Worm (Caenorhabditis elegans) whole organism, L2 larva: ENCODE data around the gene srb-6.

Experiments
- C34F6.9 ChIP-seq: fragments of 150-350 bp; optimal IDR thresholded peaks from 2 replicates; lab custom pipeline; 2014; ENCODE audit warnings: missing biosample characterization, missing genetic modification characterization
- F13H6.1 ChIP-seq: sonication (generic microtip); optimal IDR thresholded peaks from 2 replicates; lab custom pipeline; 2016; ENCODE audit warnings: missing genetic modification characterization, missing compliant biosample characterization
- Y55F3AM.14 ChIP-seq: fragments of 200-800 bp; sonication (Bioruptor generic); optimal IDR thresholded peaks from 2 replicates; lab custom pipeline; 2018; ENCODE audit warnings: mild to moderate bottlenecking, missing genetic modification characterization, missing compliant biosample characterization
- ZK546.5 ChIP-seq: sonication (generic microtip); optimal IDR thresholded peaks from 2 replicates; lab custom pipeline; 2017; ENCODE audit warnings: missing biosample characterization, missing genetic modification characterization
- alr-1 ChIP-seq: fragments of 150-350 bp; optimal IDR thresholded peaks from 2 replicates; lab custom pipeline; 2014; ENCODE audit warnings: missing biosample characterization, missing genetic modification characterization
- ama-1 ChIP-seq: fragments of 150-350 bp; optimal IDR thresholded peaks from 2 replicates; lab custom pipeline; 2018; ENCODE audit warnings: inconsistent platforms
- blmp-1 ChIP-seq: sonication (generic microtip); optimal IDR thresholded peaks from 2 replicates; lab custom pipeline; 2017; ENCODE audit warnings: missing genetic modification characterization, mild to moderate bottlenecking, missing compliant biosample characterization, antibody characterized with exemption, moderate library complexity; ENCODE audit not compliant: insufficient read depth
- ceh-16 ChIP-seq: fragments of 150-350 bp; optimal IDR thresholded peaks from 2 replicates; lab custom pipeline; 2014; ENCODE audit warnings: missing biosample characterization, missing genetic modification characterization
- ceh-82 ChIP-seq: fragments of 150-350 bp; optimal IDR thresholded peaks from 2 replicates; lab custom pipeline; 2014; ENCODE audit warnings: missing biosample characterization, missing genetic modification characterization
- dmd-4 ChIP-seq: sonication (generic microtip); optimal IDR thresholded peaks from 2 replicates; lab custom pipeline; 2017; ENCODE audit warnings: missing biosample characterization, missing genetic modification characterization
- egl-27 ChIP-seq: sonication (generic microtip); optimal IDR thresholded peaks from 3 replicates; lab custom pipeline; 2017; ENCODE audit warnings: missing biosample characterization, missing genetic modification reagents, missing genetic modification characterization
- elt-1 ChIP-seq: fragments of 150-350 bp; optimal IDR thresholded peaks from 2 replicates; lab custom pipeline; 2014; ENCODE audit warnings: missing biosample characterization, missing genetic modification characterization
- elt-3 ChIP-seq: sonication (generic microtip); optimal IDR thresholded peaks from 2 replicates; lab custom pipeline; 2017; ENCODE audit warnings: missing biosample characterization, missing genetic modification characterization
- gmeb-1 ChIP-seq: fragments of 150-350 bp; optimal IDR thresholded peaks from 2 replicates; lab custom pipeline; 2014; ENCODE audit warnings: missing biosample characterization, missing genetic modification characterization
- lin-11 ChIP-seq: fragments of 150-350 bp; sonication (generic microtip); optimal IDR thresholded peaks from 2 replicates; lab custom pipeline; 2014; ENCODE audit warnings: missing biosample characterization, missing genetic modification characterization, inconsistent platforms, mixed read lengths
- lsy-2 ChIP-seq, 2 experiments: fragments of 150-350 bp in 1 of 2; sonication (generic microtip) in 1 of 2; optimal IDR thresholded peaks; 2 replicates each; lab custom pipeline; 2014 to 2017; ENCODE audit warnings: missing biosample characterization in 2 of 2, missing genetic modification characterization in 2 of 2
- mab-5 ChIP-seq: fragments of 150-350 bp; optimal IDR thresholded peaks from 2 replicates; lab custom pipeline; 2014; ENCODE audit warnings: missing biosample characterization, missing genetic modification characterization
- nhr-10 ChIP-seq: sonication (generic microtip); optimal IDR thresholded peaks from 2 replicates; lab custom pipeline; 2017; ENCODE audit warnings: missing biosample characterization, missing genetic modification characterization
- nhr-12 ChIP-seq: fragments of 150-350 bp; optimal IDR thresholded peaks from 2 replicates; lab custom pipeline; 2014; ENCODE audit warnings: missing biosample characterization, missing genetic modification characterization
- nhr-129 ChIP-seq: fragments of 150-350 bp; optimal IDR thresholded peaks from 2 replicates; lab custom pipeline; 2014; ENCODE audit warnings: missing biosample characterization, missing genetic modification characterization
- nhr-21 ChIP-seq: fragments of 150-350 bp; optimal IDR thresholded peaks from 2 replicates; lab custom pipeline; 2014; ENCODE audit warnings: missing biosample characterization, missing genetic modification characterization
- nhr-237 ChIP-seq: fragments of 150-350 bp; optimal IDR thresholded peaks from 2 replicates; lab custom pipeline; 2014; ENCODE audit warnings: missing biosample characterization, missing genetic modification characterization
- nhr-77 ChIP-seq: fragments of 150-350 bp; optimal IDR thresholded peaks from 2 replicates; lab custom pipeline; 2014; ENCODE audit warnings: missing biosample characterization, missing genetic modification characterization
- peb-1 ChIP-seq: fragments of 150-350 bp; optimal IDR thresholded peaks from 2 replicates; lab custom pipeline; 2014; ENCODE audit warnings: missing biosample characterization, missing genetic modification characterization
- sem-4 ChIP-seq: fragments of 150-350 bp; optimal IDR thresholded peaks from 2 replicates; lab custom pipeline; 2014; ENCODE audit warnings: missing biosample characterization, missing genetic modification reagents, missing genetic modification characterization
- sma-3 ChIP-seq: sonication (generic microtip); optimal IDR thresholded peaks from 2 replicates; lab custom pipeline; 2016; ENCODE audit warnings: missing genetic modification reagents, missing genetic modification characterization, missing compliant biosample characterization
- snpc-4 ChIP-seq: fragments of 150-350 bp; optimal IDR thresholded peaks from 2 replicates; lab custom pipeline; 2014; ENCODE audit warnings: missing biosample characterization, missing genetic modification characterization
- unc-55 ChIP-seq: fragments of 150-350 bp; sonication (generic microtip); optimal IDR thresholded peaks from 3 replicates; lab custom pipeline; 2014; ENCODE audit warnings: missing biosample characterization, missing genetic modification reagents, missing genetic modification characterization
- unc-62 ChIP-seq: fragments of 150-350 bp; optimal IDR thresholded peaks from 2 replicates; lab custom pipeline; 2014; ENCODE audit warnings: missing biosample characterization, missing genetic modification reagents, missing genetic modification characterization
- zag-1 ChIP-seq: fragments of 150-350 bp; optimal IDR thresholded peaks from 2 replicates; lab custom pipeline; 2014; ENCODE audit warnings: missing biosample characterization, missing genetic modification characterization
- ztf-1 ChIP-seq: fragments of 200-800 bp; sonication (Bioruptor generic); conservative IDR thresholded peaks from 2 replicates; pipeline ENCODE4 v1.3.6; 2022; ENCODE audit warnings: missing genetic modification characterization, missing compliant biosample characterization
- ztf-11 ChIP-seq: sonication (generic microtip); optimal IDR thresholded peaks from 2 replicates; lab custom pipeline; 2017; ENCODE audit warnings: missing biosample characterization, missing genetic modification characterization
- ztf-4 ChIP-seq: fragments of 150-350 bp; optimal IDR thresholded peaks from 2 replicates; lab custom pipeline; 2014; ENCODE audit warnings: missing biosample characterization, missing genetic modification characterization

The srb-6 gene

DNA sequence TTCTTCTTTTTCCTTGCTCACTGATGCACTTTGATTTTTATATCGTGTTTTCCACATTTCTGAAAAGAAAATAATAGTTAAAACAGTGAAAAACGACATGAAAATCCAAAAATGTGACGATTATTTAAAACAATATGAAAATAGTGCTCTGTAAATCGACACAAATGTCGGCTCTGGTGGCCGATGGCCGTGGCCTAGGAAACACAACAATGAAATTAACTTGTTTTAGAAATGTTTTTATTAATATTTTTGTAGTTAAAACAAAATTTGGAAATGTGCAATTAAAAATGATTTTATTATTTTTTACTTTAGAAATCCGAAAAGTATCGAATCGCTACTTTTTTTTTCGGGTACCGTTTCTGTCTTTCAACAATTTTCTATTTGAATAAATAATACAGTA is 6.1 kb downstream of the srb-6 start, which contains the start of gene arv-1 (continued):
- TF ChIP-seq ceh-82 = no peak
- peak; percentile 33 to 88 for TF ChIP-seq lsy-2 (tag; optimal IDR thresholded peaks at IDR 0.05; lab: Kevin White, UChicago)

DNA sequence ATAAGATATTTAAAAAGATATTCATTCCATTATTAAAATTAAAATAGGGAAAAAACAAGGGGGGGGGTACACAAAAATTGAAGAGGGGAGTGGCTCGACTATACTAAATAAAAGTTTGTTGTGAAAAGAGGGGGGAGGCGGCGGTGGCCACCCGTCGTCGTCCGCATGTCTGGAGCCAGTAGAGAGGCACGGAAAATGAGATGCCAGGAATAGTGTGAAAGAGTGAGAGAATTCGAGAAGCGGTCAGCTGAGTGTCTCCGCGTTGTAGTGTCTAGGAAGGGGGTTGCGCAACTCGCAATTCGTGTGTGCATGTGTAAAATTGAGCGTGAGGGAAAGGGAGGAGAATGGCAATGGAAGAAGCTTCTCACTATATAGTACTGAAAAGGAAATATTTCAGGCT is 7.6 kb downstream of the srb-6 start:
- TF ChIP-seq gmeb-1 (tag; lab: Kevin White, UChicago) (no peak), nhr-10 (tag; lab: Kevin White, UChicago) (no peak), lsy-2 (tag; optimal IDR thresholded peaks at IDR 0.05; lab: Kevin White, UChicago) (peak in 1 of 2 experiments; percentile 32), C34F6.9 (tag; lab: Kevin White, UChicago) (peak; percentile 36), F13H6.1 (tag; lab: Kevin White, UChicago) (peak; percentile 10), ceh-16 (tag; lab: Kevin White, UChicago) (no peak), elt-1 (tag; lab: Kevin White, UChicago) (no peak), mab-5 (no peak), ztf-1 (GFP tag; lab: Robert Waterston, UW) (no peak), unc-55 (GFP tag; lab: Kevin White, UChicago) (peak; percentile 68), ztf-4 (tag; lab: Kevin White, UChicago) (no peak), lin-11 (tag; lab: Kevin White, UChicago) (peak; percentile 15), sem-4 (tag; lab: Kevin White, UChicago) (no peak), egl-27 (no peak), sma-3 (GFP tag; lab: Kevin White, UChicago) (no peak), nhr-129 (peak; percentile 18)
- TF ChIP-seq, all 48 proteins: peak for 6

- TF ChIP-seq mab-5 (peak; percentile 5), nhr-21 (tag; lab: Kevin White, UChicago) (no peak)
These were observed 8.4 kb downstream of the srb-6 start for ce11 chrII:10203067-10203466.

DNA sequence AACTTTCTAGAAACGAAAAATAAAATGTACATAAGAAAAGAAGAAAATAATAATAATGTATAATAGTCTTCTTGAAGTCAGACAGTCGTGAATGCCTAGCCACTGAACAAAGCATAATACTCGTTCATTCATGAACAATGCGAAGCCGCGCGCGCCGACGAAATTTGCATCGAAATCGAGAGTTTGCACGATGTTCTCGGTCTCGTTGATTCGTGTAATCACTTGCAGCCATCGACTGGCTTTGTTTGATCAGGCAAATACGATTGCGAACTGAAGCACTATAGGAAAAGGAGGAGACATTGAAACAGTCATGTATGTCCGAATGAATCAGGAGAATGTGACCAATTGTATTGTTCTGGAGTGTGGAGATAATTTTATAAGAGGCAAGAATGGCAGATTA is 9.1 kb downstream of the srb-6 start:
- TF ChIP-seq egl-27 (no peak), ztf-4 (tag; lab: Kevin White, UChicago) (no peak), peb-1 (tag; lab: Kevin White, UChicago) (no peak), nhr-129 (no peak), blmp-1 (peak; percentile 50), alr-1 (tag; lab: Kevin White, UChicago) (no peak), Y55F3AM.14 (GFP tag; lab: Kevin White, UChicago) (no peak)
- TF ChIP-seq, all 48 proteins: peak for 1

- TF ChIP-seq alr-1 (tag; lab: Kevin White, UChicago) (no peak), C34F6.9 (tag; lab: Kevin White, UChicago) (no peak), sma-3 (GFP tag; lab: Kevin White, UChicago) (no peak), snpc-4 (tag; lab: Kevin White, UChicago) (no peak), ZK546.5 (tag; lab: Kevin White, UChicago) (no peak), blmp-1 (no peak), nhr-129 (peak; percentile 74), F13H6.1 (tag; lab: Kevin White, UChicago) (peak; percentile 54), elt-1 (tag; lab: Kevin White, UChicago) (no peak), lsy-2 (tag; optimal IDR thresholded peaks at IDR 0.05; lab: Kevin White, UChicago) (peak in 1 of 2 experiments; percentile 11), nhr-12 (tag; lab: Kevin White, UChicago) (no peak), nhr-77 (tag; lab: Kevin White, UChicago) (no peak), ztf-11 (no peak), dmd-4 (no peak), ztf-4 (tag; lab: Kevin White, UChicago) (no peak), peb-1 (tag; lab: Kevin White, UChicago) (no peak), unc-62 (no peak)
These were observed 9.8 kb downstream of the srb-6 start for ce11 chrII:10204428-10205049.

DNA sequence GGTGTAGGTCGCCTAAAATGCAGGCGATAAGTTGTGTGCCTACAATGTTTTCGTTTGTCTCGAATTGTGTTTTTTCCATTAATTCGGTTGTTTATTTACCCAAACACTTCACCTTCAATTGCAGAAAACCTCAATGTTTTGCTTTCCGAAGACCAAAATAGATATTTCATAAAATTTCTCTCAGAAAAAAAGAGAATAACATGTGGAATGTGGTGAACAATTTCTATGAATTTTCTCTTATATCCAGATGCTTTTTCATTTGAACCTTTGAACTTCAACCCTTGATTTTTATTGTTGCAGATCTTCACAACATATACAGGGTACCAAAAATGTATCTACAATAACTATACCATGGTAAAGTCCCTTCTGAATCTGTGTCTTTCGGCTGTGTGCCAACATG is 11.7 kb downstream of the srb-6 start, which contains the start of gene T01E8.1:
TSS of gene T01E8.1 (plus strand) at position 301 of the 400 bp plus-strand sequence.
- TF ChIP-seq F13H6.1 (tag; lab: Kevin White, UChicago) (no peak), ztf-4 (tag; lab: Kevin White, UChicago) (no peak), unc-62 (no peak), snpc-4 (tag; lab: Kevin White, UChicago) (no peak), elt-3 (tag; lab: Kevin White, UChicago) (no peak), peb-1 (tag; lab: Kevin White, UChicago) (no peak), elt-1 (tag; lab: Kevin White, UChicago) (no peak), zag-1 (tag; lab: Kevin White, UChicago) (no peak), egl-27 (no peak), C34F6.9 (tag; lab: Kevin White, UChicago) (no peak), mab-5 (no peak), ama-1 (lab: Kevin White, UChicago) (no peak), ztf-1 (GFP tag; lab: Robert Waterston, UW) (no peak), lsy-2 (tag; optimal IDR thresholded peaks at IDR 0.05; lab: Kevin White, UChicago) (no peak), alr-1 (tag; lab: Kevin White, UChicago) (no peak), nhr-10 (tag; lab: Kevin White, UChicago) (no peak), ztf-11 (no peak), nhr-237 (tag; lab: Kevin White, UChicago) (no peak)
- TF ChIP-seq, all 48 proteins: peak for 0
